Worm (Caenorhabditis elegans) whole organism, L2 larva: ENCODE results near the gene clec-212.

Source experiments
- C34F6.9 ChIP-seq: fragments of 150-350 bp; optimal IDR thresholded peaks from 2 replicates; lab custom pipeline; 2014; ENCODE audit warnings: missing biosample characterization, missing genetic modification characterization
- F13H6.1 ChIP-seq: sonication (generic microtip); optimal IDR thresholded peaks from 2 replicates; lab custom pipeline; 2016; ENCODE audit warnings: missing genetic modification characterization, missing compliant biosample characterization
- R02D3.7 ChIP-seq: fragments of 150-350 bp; optimal IDR thresholded peaks from 2 replicates; lab custom pipeline; 2014; ENCODE audit warnings: missing biosample characterization, missing genetic modification characterization
- Y55F3AM.14 ChIP-seq: fragments of 200-800 bp; sonication (Bioruptor generic); optimal IDR thresholded peaks from 2 replicates; lab custom pipeline; 2018; ENCODE audit warnings: mild to moderate bottlenecking, missing genetic modification characterization, missing compliant biosample characterization
- ZK546.5 ChIP-seq: sonication (generic microtip); optimal IDR thresholded peaks from 2 replicates; lab custom pipeline; 2017; ENCODE audit warnings: missing biosample characterization, missing genetic modification characterization
- alr-1 ChIP-seq: fragments of 150-350 bp; optimal IDR thresholded peaks from 2 replicates; lab custom pipeline; 2014; ENCODE audit warnings: missing biosample characterization, missing genetic modification characterization
- aly-2 ChIP-seq: fragments of 150-350 bp; optimal IDR thresholded peaks from 2 replicates; lab custom pipeline; 2014; ENCODE audit warnings: missing biosample characterization, missing genetic modification characterization
- ama-1 ChIP-seq: fragments of 150-350 bp; optimal IDR thresholded peaks from 2 replicates; lab custom pipeline; 2018; ENCODE audit warnings: inconsistent platforms
- blmp-1 ChIP-seq: sonication (generic microtip); optimal IDR thresholded peaks from 2 replicates; lab custom pipeline; 2017; ENCODE audit warnings: missing genetic modification characterization, mild to moderate bottlenecking, missing compliant biosample characterization, antibody characterized with exemption, moderate library complexity; ENCODE audit not compliant: insufficient read depth
- ceh-16 ChIP-seq: fragments of 150-350 bp; optimal IDR thresholded peaks from 2 replicates; lab custom pipeline; 2014; ENCODE audit warnings: missing biosample characterization, missing genetic modification characterization
- ceh-82 ChIP-seq: fragments of 150-350 bp; optimal IDR thresholded peaks from 2 replicates; lab custom pipeline; 2014; ENCODE audit warnings: missing biosample characterization, missing genetic modification characterization
- crh-2 ChIP-seq: sonication (generic microtip); optimal IDR thresholded peaks from 2 replicates; lab custom pipeline; 2017; ENCODE audit warnings: missing biosample characterization, missing genetic modification characterization
- dmd-4 ChIP-seq: sonication (generic microtip); optimal IDR thresholded peaks from 2 replicates; lab custom pipeline; 2017; ENCODE audit warnings: missing biosample characterization, missing genetic modification characterization
- egl-27 ChIP-seq: sonication (generic microtip); optimal IDR thresholded peaks from 3 replicates; lab custom pipeline; 2017; ENCODE audit warnings: missing biosample characterization, missing genetic modification reagents, missing genetic modification characterization
- elt-1 ChIP-seq: fragments of 150-350 bp; optimal IDR thresholded peaks from 2 replicates; lab custom pipeline; 2014; ENCODE audit warnings: missing biosample characterization, missing genetic modification characterization
- elt-3 ChIP-seq: sonication (generic microtip); optimal IDR thresholded peaks from 2 replicates; lab custom pipeline; 2017; ENCODE audit warnings: missing biosample characterization, missing genetic modification characterization
- fos-1 ChIP-seq: fragments of 150-350 bp; optimal IDR thresholded peaks from 2 replicates; lab custom pipeline; 2014; ENCODE audit warnings: missing biosample characterization, missing genetic modification characterization
- gmeb-1 ChIP-seq: fragments of 150-350 bp; optimal IDR thresholded peaks from 2 replicates; lab custom pipeline; 2014; ENCODE audit warnings: missing biosample characterization, missing genetic modification characterization
- lin-11 ChIP-seq: fragments of 150-350 bp; sonication (generic microtip); optimal IDR thresholded peaks from 2 replicates; lab custom pipeline; 2014; ENCODE audit warnings: missing biosample characterization, missing genetic modification characterization, inconsistent platforms, mixed read lengths
- lin-13 ChIP-seq: fragments of 150-350 bp; optimal IDR thresholded peaks from 2 replicates; lab custom pipeline; 2014; ENCODE audit warnings: missing biosample characterization, missing genetic modification reagents, missing genetic modification characterization
- lin-39 ChIP-seq: fragments of 150-350 bp; optimal IDR thresholded peaks from 2 replicates; lab custom pipeline; 2014; ENCODE audit warnings: missing biosample characterization, missing genetic modification reagents, missing genetic modification characterization
- lsy-2 ChIP-seq, 2 experiments: fragments of 150-350 bp in 1 of 2; sonication (generic microtip) in 1 of 2; optimal IDR thresholded peaks; 2 replicates each; lab custom pipeline; 2014 to 2017; ENCODE audit warnings: missing biosample characterization in 2 of 2, missing genetic modification characterization in 2 of 2
- mab-5 ChIP-seq: fragments of 150-350 bp; optimal IDR thresholded peaks from 2 replicates; lab custom pipeline; 2014; ENCODE audit warnings: missing biosample characterization, missing genetic modification characterization
- mbf-1 ChIP-seq: sonication (generic microtip); optimal IDR thresholded peaks from 2 replicates; lab custom pipeline; 2017; ENCODE audit warnings: missing biosample characterization, missing genetic modification characterization
- mdl-1 ChIP-seq, 2 experiments: fragments of 150-350 bp in 1 of 2; sonication (generic microtip) in 1 of 2; optimal IDR thresholded peaks; 2 replicates each; lab custom pipeline; 2017; ENCODE audit warnings: missing biosample characterization in 2 of 2, missing genetic modification characterization in 2 of 2
- nhr-10 ChIP-seq: sonication (generic microtip); optimal IDR thresholded peaks from 2 replicates; lab custom pipeline; 2017; ENCODE audit warnings: missing biosample characterization, missing genetic modification characterization
- nhr-11 ChIP-seq: fragments of 150-350 bp; optimal IDR thresholded peaks from 2 replicates; lab custom pipeline; 2014; ENCODE audit warnings: missing biosample characterization, missing genetic modification characterization
- nhr-12 ChIP-seq: fragments of 150-350 bp; optimal IDR thresholded peaks from 2 replicates; lab custom pipeline; 2014; ENCODE audit warnings: missing biosample characterization, missing genetic modification characterization
- nhr-129 ChIP-seq: fragments of 150-350 bp; optimal IDR thresholded peaks from 2 replicates; lab custom pipeline; 2014; ENCODE audit warnings: missing biosample characterization, missing genetic modification characterization
- nhr-21 ChIP-seq: fragments of 150-350 bp; optimal IDR thresholded peaks from 2 replicates; lab custom pipeline; 2014; ENCODE audit warnings: missing biosample characterization, missing genetic modification characterization
- nhr-23 ChIP-seq: fragments of 150-350 bp; optimal IDR thresholded peaks from 2 replicates; lab custom pipeline; 2014; ENCODE audit warnings: missing biosample characterization, missing genetic modification reagents, missing genetic modification characterization
- nhr-237 ChIP-seq: fragments of 150-350 bp; optimal IDR thresholded peaks from 2 replicates; lab custom pipeline; 2014; ENCODE audit warnings: missing biosample characterization, missing genetic modification characterization
- nhr-25 ChIP-seq: fragments of 150-350 bp; sonication (generic microtip); optimal IDR thresholded peaks from 3 replicates; lab custom pipeline; 2014; ENCODE audit warnings: missing biosample characterization, missing genetic modification characterization
- nhr-6 ChIP-seq: fragments of 150-350 bp; optimal IDR thresholded peaks from 2 replicates; lab custom pipeline; 2014; ENCODE audit warnings: missing biosample characterization, missing genetic modification characterization
- nhr-77 ChIP-seq: fragments of 150-350 bp; optimal IDR thresholded peaks from 2 replicates; lab custom pipeline; 2014; ENCODE audit warnings: missing biosample characterization, missing genetic modification characterization
- peb-1 ChIP-seq: fragments of 150-350 bp; optimal IDR thresholded peaks from 2 replicates; lab custom pipeline; 2014; ENCODE audit warnings: missing biosample characterization, missing genetic modification characterization
- sem-4 ChIP-seq: fragments of 150-350 bp; optimal IDR thresholded peaks from 2 replicates; lab custom pipeline; 2014; ENCODE audit warnings: missing biosample characterization, missing genetic modification reagents, missing genetic modification characterization
- skn-1 ChIP-seq: sonication (generic microtip); optimal IDR thresholded peaks from 2 replicates; lab custom pipeline; 2017; ENCODE audit warnings: missing biosample characterization, missing genetic modification characterization
- sma-3 ChIP-seq: sonication (generic microtip); optimal IDR thresholded peaks from 2 replicates; lab custom pipeline; 2016; ENCODE audit warnings: missing genetic modification reagents, missing genetic modification characterization, missing compliant biosample characterization
- sma-9 ChIP-seq, 2 experiments: fragments of 150-350 bp in 1 of 2; sonication (generic microtip) in 1 of 2; optimal IDR thresholded peaks; 2 replicates each; lab custom pipeline; 2014 to 2016; ENCODE audit warnings: missing genetic modification characterization in 2 of 2, mild to moderate bottlenecking in 1 of 2, missing biosample characterization in 1 of 2, missing compliant biosample characterization in 1 of 2, missing genetic modification reagents in 1 of 2, moderate library complexity in 1 of 2
- snpc-4 ChIP-seq: fragments of 150-350 bp; optimal IDR thresholded peaks from 2 replicates; lab custom pipeline; 2014; ENCODE audit warnings: missing biosample characterization, missing genetic modification characterization
- unc-39 ChIP-seq: fragments of 150-350 bp; optimal IDR thresholded peaks from 2 replicates; lab custom pipeline; 2014; ENCODE audit warnings: missing biosample characterization, missing genetic modification characterization
- unc-55 ChIP-seq: fragments of 150-350 bp; sonication (generic microtip); optimal IDR thresholded peaks from 3 replicates; lab custom pipeline; 2014; ENCODE audit warnings: missing biosample characterization, missing genetic modification reagents, missing genetic modification characterization
- unc-62 ChIP-seq: fragments of 150-350 bp; optimal IDR thresholded peaks from 2 replicates; lab custom pipeline; 2014; ENCODE audit warnings: missing biosample characterization, missing genetic modification reagents, missing genetic modification characterization
- zag-1 ChIP-seq: fragments of 150-350 bp; optimal IDR thresholded peaks from 2 replicates; lab custom pipeline; 2014; ENCODE audit warnings: missing biosample characterization, missing genetic modification characterization
- ztf-1 ChIP-seq: fragments of 200-800 bp; sonication (Bioruptor generic); conservative IDR thresholded peaks from 2 replicates; pipeline ENCODE4 v1.3.6; 2022; ENCODE audit warnings: missing genetic modification characterization, missing compliant biosample characterization
- ztf-11 ChIP-seq: sonication (generic microtip); optimal IDR thresholded peaks from 2 replicates; lab custom pipeline; 2017; ENCODE audit warnings: missing biosample characterization, missing genetic modification characterization
- ztf-4 ChIP-seq: fragments of 150-350 bp; optimal IDR thresholded peaks from 2 replicates; lab custom pipeline; 2014; ENCODE audit warnings: missing biosample characterization, missing genetic modification characterization

Gene clec-212

DNA sequence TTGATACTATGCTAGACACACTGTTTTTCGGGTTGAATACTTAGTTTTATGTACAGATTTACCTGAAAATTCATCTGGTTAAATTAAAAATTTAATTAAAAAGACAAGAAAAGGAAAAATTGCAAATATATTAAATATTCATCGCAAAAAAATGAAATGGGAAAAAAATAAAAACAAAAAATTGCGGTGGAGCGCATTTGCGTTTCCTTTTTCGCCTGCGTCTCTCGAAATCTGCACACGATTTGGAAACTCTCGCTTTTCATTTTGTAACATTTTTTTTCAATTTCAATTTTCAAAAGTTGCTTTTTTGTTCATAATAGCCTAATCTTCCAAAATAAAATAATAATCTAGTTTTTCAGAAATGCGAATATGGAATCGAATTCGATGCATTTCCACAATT, 17.4 kb upstream of the clec-212 start, which contains the start of the genes F19F10.11 and C50E3.5:
Gene F19F10.11 (minus strand): TSS at position 68 of the 400 bp plus-strand sequence.
Gene C50E3.5 (plus strand): TSS at position 360 of the 400 bp plus-strand sequence.
- no peak for TF ChIP-seq nhr-10 (tag; lab: Kevin White, UChicago)
- TF ChIP-seq mdl-1 (tag; optimal IDR thresholded peaks at IDR 0.05; lab: Kevin White, UChicago) = no peak
- TF ChIP-seq nhr-237 (tag; lab: Kevin White, UChicago) = no peak
- no peak for TF ChIP-seq ama-1 (lab: Kevin White, UChicago)
- TF ChIP-seq alr-1 = no peak
- no peak for TF ChIP-seq mbf-1 (tag; lab: Kevin White, UChicago)
- no peak for TF ChIP-seq mab-5 (tag; lab: Kevin White, UChicago)
- TF ChIP-seq nhr-21 (tag; lab: Kevin White, UChicago) = no peak
- peak; percentile 63 for TF ChIP-seq sem-4 (tag; lab: Kevin White, UChicago)
- TF ChIP-seq egl-27 (tag; lab: Kevin White, UChicago) = no peak
- TF ChIP-seq nhr-12 (tag; lab: Kevin White, UChicago) = no peak
- TF ChIP-seq crh-2 (tag; lab: Kevin White, UChicago) = peak; percentile 64
- TF ChIP-seq nhr-129 (tag; lab: Kevin White, UChicago) = no peak
- TF ChIP-seq unc-62 (GFP tag; lab: Kevin White, UChicago) = no peak
- TF ChIP-seq unc-55 (GFP tag; lab: Kevin White, UChicago) = peak; percentile 81
- peak; percentile 30 for TF ChIP-seq snpc-4 (tag; lab: Kevin White, UChicago)
- peak; percentile 74 for TF ChIP-seq gmeb-1 (tag; lab: Kevin White, UChicago)
- no peak for TF ChIP-seq lin-11
- TF ChIP-seq nhr-23 = no peak
- TF ChIP-seq Y55F3AM.14 (GFP tag; lab: Kevin White, UChicago) = no peak
- TF ChIP-seq lin-39 = no peak
- TF ChIP-seq F13H6.1 = peak; percentile 35
- peak; percentile 13 for TF ChIP-seq fos-1
- TF ChIP-seq elt-1 (tag; lab: Kevin White, UChicago) = no peak
- no peak for TF ChIP-seq unc-39 (tag; lab: Kevin White, UChicago)
- no peak for TF ChIP-seq ZK546.5 (tag; lab: Kevin White, UChicago)
- TF ChIP-seq aly-2 (tag; lab: Kevin White, UChicago) = no peak
- peak; percentile 60 for TF ChIP-seq sma-3 (GFP tag; lab: Kevin White, UChicago)
- no peak for TF ChIP-seq dmd-4 (tag; lab: Kevin White, UChicago)
- no peak for TF ChIP-seq blmp-1 (tag; lab: Kevin White, UChicago)
- no peak for TF ChIP-seq nhr-25 (tag; lab: Kevin White, UChicago)
- no peak for TF ChIP-seq ztf-1 (GFP tag; lab: Robert Waterston, UW)
- peak; percentile 31 for TF ChIP-seq nhr-6
- peak; percentile 82 for TF ChIP-seq C34F6.9 (tag; lab: Kevin White, UChicago)
- no peak for TF ChIP-seq ztf-4
- TF ChIP-seq ceh-16 (tag; lab: Kevin White, UChicago) = no peak
- no peak for TF ChIP-seq ceh-82
- TF ChIP-seq sma-9 (GFP tag; optimal IDR thresholded peaks at IDR 0.05; lab: Kevin White, UChicago) = peak; percentile 57
- no peak for TF ChIP-seq sma-9 (tag; optimal IDR thresholded peaks at IDR 0.05; lab: Kevin White, UChicago)
- peak; percentile 26 to 82 for TF ChIP-seq lsy-2 (tag; optimal IDR thresholded peaks at IDR 0.05; lab: Kevin White, UChicago)
- TF ChIP-seq zag-1 (tag; lab: Kevin White, UChicago) = no peak
- TF ChIP-seq lin-13 (GFP tag; lab: Kevin White, UChicago) = no peak
- no peak for TF ChIP-seq ztf-11 (tag; lab: Kevin White, UChicago)
- no peak for TF ChIP-seq R02D3.7
- TF ChIP-seq skn-1 (tag; lab: Kevin White, UChicago) = no peak
- TF ChIP-seq nhr-11 (tag; lab: Kevin White, UChicago) = no peak
- no peak for TF ChIP-seq nhr-77 (tag; lab: Kevin White, UChicago)
- TF ChIP-seq peb-1 (tag; lab: Kevin White, UChicago) = no peak
- TF ChIP-seq elt-3 (tag; lab: Kevin White, UChicago) = no peak
